Fruit fly (Drosophila melanogaster): ENCODE measurements around the gene AdamTS-B.

Gene AdamTS-B

dm6 chrX:5671537-5672029 lies 26.8 kb upstream of the AdamTS-B start, which contains the start of gene Rab18 (continued):
- TF ChIP-seq Bgb (GFP tag; IDR thresholded peaks at IDR 0.05; ENCODE audit: partially characterized antibody) (peak; percentile 60; the same call in 1 of the 2 replicates), dpn (GFP tag; optimal IDR thresholded peaks at IDR 0.05) (peak; percentile 3 to 35), h (optimal IDR thresholded peaks at IDR 0.05) (no peak), da (GFP tag; optimal IDR thresholded peaks at IDR 0.05) (no peak), CG8944 (GFP tag; optimal IDR thresholded peaks at IDR 0.05) (peak; percentile 22), Usf (GFP tag; optimal IDR thresholded peaks at IDR 0.05) (no peak), cas (GFP tag; IDR thresholded peaks at IDR 0.05) (0 out of 2 replicates have a peak, but pooled peaks have one; percentile 26), sisA (GFP tag; IDR thresholded peaks at IDR 0.05) (peak; percentile 51), CG14710 (tag; optimal IDR thresholded peaks at IDR 0.05) (peak; percentile 10), CG4404 (GFP tag; IDR thresholded peaks at IDR 0.05) (peak; percentile 20; the same call in 1 of the 2 replicates), Gug (GFP tag; IDR thresholded peaks at IDR 0.05) (peak; percentile 70; the same call in 3 of the 4 replicates), gsb-n (tag; optimal IDR thresholded peaks at IDR 0.05) (no peak), zen (tag; optimal IDR thresholded peaks at IDR 0.05) (peak; percentile 18), abd-A (tag; optimal IDR thresholded peaks at IDR 0.05) (no peak), lab (GFP tag; optimal IDR thresholded peaks at IDR 0.05) (peak; percentile 22), CG31365 (tag; optimal IDR thresholded peaks at IDR 0.05) (no peak), Dad (GFP tag; optimal IDR thresholded peaks at IDR 0.05) (peak; percentile 13), CG14860 (GFP tag; IDR thresholded peaks at IDR 0.05; ENCODE audit: partially characterized antibody) (0 out of 3 replicates have a peak, but pooled peaks have one; percentile 40), Rfx (GFP tag; IDR thresholded peaks at IDR 0.05) (peak; percentile 73), Dip3 (GFP tag; optimal IDR thresholded peaks at IDR 0.05) (peak; percentile 26), Aef1 (GFP tag; IDR thresholded peaks at IDR 0.05) (peak; percentile 44; the same call in 2 of the 3 replicates), HLH4C (GFP tag; IDR thresholded peaks at IDR 0.05; ENCODE audit: partially characterized antibody) (peak; percentile 35; the same call in 1 of the 3 replicates), Oaz (GFP tag; IDR thresholded peaks at IDR 0.05) (no peak), CG30403 (GFP tag; optimal IDR thresholded peaks at IDR 0.05) (peak; percentile 27), CG11247 (GFP tag; IDR thresholded peaks at IDR 0.05) (0 out of 2 replicates have a peak, but pooled peaks have one; percentile 13), hkb (optimal IDR thresholded peaks at IDR 0.05) (no peak), hkb (GFP tag; IDR thresholded peaks at IDR 0.05) (peak; percentile 29; the same call in 1 of the 2 replicates), CG34422 (GFP tag; IDR thresholded peaks at IDR 0.05) (peak; percentile 53; the same call in 1 of the 3 replicates), CG3163 (GFP tag; optimal IDR thresholded peaks at IDR 0.05) (no peak), Ets97D (GFP tag; optimal IDR thresholded peaks at IDR 0.05) (peak; percentile 23)

- no peak for TF ChIP-seq trem (tag; optimal IDR thresholded peaks at IDR 0.05)
- TF ChIP-seq Hr51 (GFP tag; optimal IDR thresholded peaks at IDR 0.05), result peak; percentile 10 to 35
- no peak for TF ChIP-seq Rx (GFP tag; IDR thresholded peaks at IDR 0.05)
- TF ChIP-seq Lim3 (GFP tag; IDR thresholded peaks at IDR 0.05), result no peak
- no peak for TF ChIP-seq CG16779 (GFP tag; IDR thresholded peaks at IDR 0.05)
- peak; percentile 31 for TF ChIP-seq CG18599 (GFP tag; optimal IDR thresholded peaks at IDR 0.05)
- TF ChIP-seq Drgx (GFP tag; IDR thresholded peaks at IDR 0.05), result no peak
- TF ChIP-seq h (optimal IDR thresholded peaks at IDR 0.05), result no peak
- no peak for TF ChIP-seq ems (GFP tag; optimal IDR thresholded peaks at IDR 0.05)
- TF ChIP-seq vfl (GFP tag; optimal IDR thresholded peaks at IDR 0.05), result peak; percentile 11
- TF ChIP-seq CG34422 (GFP tag; IDR thresholded peaks at IDR 0.05), result peak; percentile 47; the same call in 1 of the 3 replicates
- no peak for TF ChIP-seq sisA (GFP tag; IDR thresholded peaks at IDR 0.05)
- no peak for TF ChIP-seq CG10959 (GFP tag; IDR thresholded peaks at IDR 0.05)
- peak; percentile 32 for TF ChIP-seq mam (GFP tag; optimal IDR thresholded peaks at IDR 0.05)
- peak; percentile 33 for TF ChIP-seq Dad (GFP tag; optimal IDR thresholded peaks at IDR 0.05)
- TF ChIP-seq Nf-YC (tag; optimal IDR thresholded peaks at IDR 0.05), result peak; percentile 30
- no peak for TF ChIP-seq emc (GFP tag; optimal IDR thresholded peaks at IDR 0.05)
- TF ChIP-seq Eip74EF (GFP tag; optimal IDR thresholded peaks at IDR 0.05), result peak in 1 of 2 experiments; percentile 43
- peak; percentile 56 for TF ChIP-seq scrt (GFP tag; optimal IDR thresholded peaks at IDR 0.05)
- TF ChIP-seq Atf3 (GFP tag; optimal IDR thresholded peaks at IDR 0.05), result no peak
- no peak for TF ChIP-seq prd (optimal IDR thresholded peaks at IDR 0.05)
- TF ChIP-seq prd (GFP tag; IDR thresholded peaks at IDR 0.05), result no peak; the same call in 2 of the 3 replicates
- peak; percentile 42 for TF ChIP-seq CG10267 (tag; optimal IDR thresholded peaks at IDR 0.05)
Observed at dm6 chrX:5672243-5673051, 25.9 kb upstream of the AdamTS-B start, which contains the start of gene RpL35. RpL35 (plus strand) TSS chrX:5672401.
